Fruit fly (Drosophila melanogaster): ENCODE data around the gene CG7049.

The CG7049 gene

dm6 chr3L:166789-167132, 9.3 kb downstream of the CG7049 start:
- TF ChIP-seq CG8632 (GFP tag; optimal IDR thresholded peaks at IDR 0.05) (peak; percentile 4), Blimp-1 (GFP tag; optimal IDR thresholded peaks at IDR 0.05) (peak; percentile 25), CG34406 (GFP tag; optimal IDR thresholded peaks at IDR 0.05) (no peak), Gug (GFP tag; IDR thresholded peaks at IDR 0.05) (no peak), Ets96B (tag; optimal IDR thresholded peaks at IDR 0.05) (no peak), CG3919 (GFP tag; optimal IDR thresholded peaks at IDR 0.05) (peak; percentile 2), svp (GFP tag) (peak; percentile 56), CG6792 (GFP tag; optimal IDR thresholded peaks at IDR 0.05) (no peak), esn (GFP tag; optimal IDR thresholded peaks at IDR 0.05) (peak; percentile 49), Sox15 (GFP tag; optimal IDR thresholded peaks at IDR 0.05) (no peak), CG8119 (GFP tag; IDR thresholded peaks at IDR 0.05) (0 out of 3 replicates have a peak, but pooled peaks have one; percentile 9), topi (GFP tag; optimal IDR thresholded peaks at IDR 0.05) (no peak), CG9139 (GFP tag; optimal IDR thresholded peaks at IDR 0.05) (no peak), Sox102F (GFP tag; optimal IDR thresholded peaks at IDR 0.05) (no peak), lz (GFP tag; optimal IDR thresholded peaks at IDR 0.05) (peak; percentile 35), CG11902 (GFP tag; optimal IDR thresholded peaks at IDR 0.05) (no peak), CG10669 (GFP tag; optimal IDR thresholded peaks at IDR 0.05) (no peak), CG31627 (GFP tag; optimal IDR thresholded peaks at IDR 0.05) (peak; percentile 1), Met (GFP tag; optimal IDR thresholded peaks at IDR 0.05) (peak; percentile 28), cyc (GFP tag; optimal IDR thresholded peaks at IDR 0.05) (peak; percentile 28), CG10631 (GFP tag; optimal IDR thresholded peaks at IDR 0.05) (no peak), Ets21C (GFP tag; optimal IDR thresholded peaks at IDR 0.05) (no peak)

dm6 chr3L:165981-166788, 9.8 kb downstream of the CG7049 start:
- peak; percentile 36 for TF ChIP-seq CG6854 (GFP tag; optimal IDR thresholded peaks at IDR 0.05)
- no peak for TF ChIP-seq CG8632 (GFP tag; optimal IDR thresholded peaks at IDR 0.05)
- TF ChIP-seq svp (GFP tag) = peak; percentile 81
- peak; percentile 26 for TF ChIP-seq Smox (GFP tag; optimal IDR thresholded peaks at IDR 0.05)
- 0 out of 2 replicates have a peak, but pooled peaks have one; percentile 8 for TF ChIP-seq Gug (GFP tag; IDR thresholded peaks at IDR 0.05)
- TF ChIP-seq eg (GFP tag; IDR thresholded peaks at IDR 0.05) = 0 out of 3 replicates have a peak, but pooled peaks have one; percentile 25
- no peak for TF ChIP-seq CG16779 (tag; optimal IDR thresholded peaks at IDR 0.05)
- TF ChIP-seq Hr38 (GFP tag; optimal IDR thresholded peaks at IDR 0.05) = no peak
- peak; percentile 9 for TF ChIP-seq Sox15 (GFP tag; optimal IDR thresholded peaks at IDR 0.05)
- TF ChIP-seq lz (GFP tag; optimal IDR thresholded peaks at IDR 0.05) = peak; percentile 54
- peak; percentile 30 for TF ChIP-seq Hr39 (GFP tag; optimal IDR thresholded peaks at IDR 0.05)
- TF ChIP-seq CG34406 (GFP tag; optimal IDR thresholded peaks at IDR 0.05) = peak; percentile 21
- peak; percentile 59 for TF ChIP-seq CG6792 (GFP tag; optimal IDR thresholded peaks at IDR 0.05)
- TF ChIP-seq CG32006 (GFP tag; optimal IDR thresholded peaks at IDR 0.05) = peak; percentile 67
- peak; percentile 62 for TF ChIP-seq CG6276 (GFP tag; optimal IDR thresholded peaks at IDR 0.05)
- peak; percentile 50 for TF ChIP-seq topi (GFP tag; optimal IDR thresholded peaks at IDR 0.05)
- TF ChIP-seq net (GFP tag; optimal IDR thresholded peaks at IDR 0.05) = peak; percentile 45
- TF ChIP-seq CG1621 (tag; optimal IDR thresholded peaks at IDR 0.05) = peak; percentile 3
- peak; percentile 24 for TF ChIP-seq CG11902 (GFP tag; optimal IDR thresholded peaks at IDR 0.05)
- no peak for TF ChIP-seq fd85E (GFP tag; optimal IDR thresholded peaks at IDR 0.05)
- TF ChIP-seq CG15336 (GFP tag; IDR thresholded peaks at IDR 0.05) = peak; percentile 55
- peak; percentile 57 for TF ChIP-seq CG10631 (GFP tag; optimal IDR thresholded peaks at IDR 0.05)
- no peak for TF ChIP-seq Blimp-1 (GFP tag; optimal IDR thresholded peaks at IDR 0.05)
- TF ChIP-seq Sox14 (GFP tag; optimal IDR thresholded peaks at IDR 0.05) = peak; percentile 48
- peak; percentile 65 for TF ChIP-seq esn (GFP tag; optimal IDR thresholded peaks at IDR 0.05)
- peak; percentile 20 to 59 for TF ChIP-seq ss (GFP tag; optimal IDR thresholded peaks at IDR 0.05)
- peak; percentile 46 for TF ChIP-seq cyc (GFP tag; optimal IDR thresholded peaks at IDR 0.05)
- TF ChIP-seq Lpt (GFP tag; optimal IDR thresholded peaks at IDR 0.05) = peak; percentile 60
- TF ChIP-seq CG6808 (GFP tag; optimal IDR thresholded peaks at IDR 0.05) = peak; percentile 32
- peak; percentile 47 for TF ChIP-seq OdsH (GFP tag; optimal IDR thresholded peaks at IDR 0.05)
- TF ChIP-seq dsx (GFP tag; optimal IDR thresholded peaks at IDR 0.05; ENCODE audit: poor library complexity, severe bottlenecking) = peak; percentile 45
- no peak for TF ChIP-seq pdm3 (GFP tag; optimal IDR thresholded peaks at IDR 0.05)
- TF ChIP-seq vri (GFP tag; optimal IDR thresholded peaks at IDR 0.05) = peak; percentile 36
- no peak for TF ChIP-seq CG9139 (GFP tag; optimal IDR thresholded peaks at IDR 0.05)
- peak; percentile 65 for TF ChIP-seq CG3919 (GFP tag; optimal IDR thresholded peaks at IDR 0.05)
- TF ChIP-seq CG8319 (GFP tag; optimal IDR thresholded peaks at IDR 0.05) = no peak
- TF ChIP-seq CG4318 (GFP tag; optimal IDR thresholded peaks at IDR 0.05) = no peak
- peak; percentile 33 for TF ChIP-seq Ets21C (GFP tag; optimal IDR thresholded peaks at IDR 0.05)
- TF ChIP-seq CG6163 (GFP tag; IDR thresholded peaks at IDR 0.05) = peak; percentile 67
- peak; percentile 29 for TF ChIP-seq CG3032 (tag; optimal IDR thresholded peaks at IDR 0.05)
- TF ChIP-seq CG31627 (GFP tag; optimal IDR thresholded peaks at IDR 0.05) = peak; percentile 35

Data from whole organism, prepupa.